Fruit fly (Drosophila melanogaster): Measurements from ENCODE around the gene ND-PDSW.

- 0 out of 2 replicates have a peak, but pooled peaks have one; percentile 13 for TF ChIP-seq CG12605 (GFP tag; IDR thresholded peaks at IDR 0.05)
- no peak for TF ChIP-seq EcR (GFP tag; optimal IDR thresholded peaks at IDR 0.05)
- TF ChIP-seq Snoo (tag; optimal IDR thresholded peaks at IDR 0.05): no peak
- TF ChIP-seq CG15710 (tag; optimal IDR thresholded peaks at IDR 0.05): no peak
- TF ChIP-seq CG8301 (tag; optimal IDR thresholded peaks at IDR 0.05): no peak
- TF ChIP-seq D1 (tag; optimal IDR thresholded peaks at IDR 0.05): no peak
- TF ChIP-seq CG13204 (GFP tag; optimal IDR thresholded peaks at IDR 0.05): no peak
- TF ChIP-seq CG4496 (GFP tag; IDR thresholded peaks at IDR 0.05): 0 out of 3 replicates have a peak, but pooled peaks have one; percentile 18
- no peak for TF ChIP-seq rn (GFP tag; IDR thresholded peaks at IDR 0.05)
- no peak for TF ChIP-seq gl (tag; optimal IDR thresholded peaks at IDR 0.05)
- no peak for TF ChIP-seq CG34367 (tag; optimal IDR thresholded peaks at IDR 0.05)
Observed at dm6 chr2L:3426669-3427232, 39.2 kb upstream of the ND-PDSW start, which contains the start of gene Pgant2.

Measured in whole organism, pupa.